Fruit fly (Drosophila melanogaster): ENCODE results near the gene Ufl1.

Ufl1 gene

DNA sequence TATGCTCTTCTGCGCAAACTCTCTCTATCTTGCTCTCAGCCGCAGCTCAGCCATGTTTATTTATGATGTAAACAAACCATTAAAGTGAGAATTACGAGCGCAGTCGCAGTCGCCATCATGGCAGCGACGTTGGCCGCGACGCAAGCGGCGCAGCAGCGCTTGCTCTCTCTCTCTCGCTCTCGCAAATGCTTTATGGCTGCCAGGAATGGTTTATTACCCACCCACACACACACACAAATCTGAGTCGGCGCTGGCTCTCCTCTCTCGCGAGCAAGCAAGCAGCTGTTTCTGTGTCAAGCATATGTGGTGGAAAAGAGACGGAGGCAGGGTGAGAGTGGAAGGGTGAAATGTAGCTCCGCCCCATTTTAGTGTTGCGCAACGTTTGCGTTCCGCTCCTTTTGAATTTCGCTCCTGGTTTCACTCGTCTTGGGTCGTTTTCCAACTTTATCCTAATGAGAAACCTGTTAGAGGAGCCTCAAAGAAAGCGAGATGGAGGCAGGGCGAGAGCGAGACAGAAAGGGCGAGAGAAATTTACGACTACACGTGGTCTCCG is 36.9 kb downstream of the Ufl1 start (continued):
- TF ChIP-seq Hr83 (GFP tag; optimal IDR thresholded peaks at IDR 0.05; ENCODE audit: poor library complexity, severe bottlenecking) (peak; percentile 86), dmrt93B (GFP tag; optimal IDR thresholded peaks at IDR 0.05) (peak; percentile 7), rgr (GFP tag; optimal IDR thresholded peaks at IDR 0.05) (peak; percentile 53), Mio (GFP tag; optimal IDR thresholded peaks at IDR 0.05) (no peak), foxo (GFP tag; optimal IDR thresholded peaks at IDR 0.05) (peak in 1 of 2 experiments; percentile 65), woc (GFP tag; optimal IDR thresholded peaks at IDR 0.05) (peak; percentile 33), psq (GFP tag; optimal IDR thresholded peaks at IDR 0.05) (peak; percentile 31), Dfd (GFP tag; optimal IDR thresholded peaks at IDR 0.05) (no peak)

DNA sequence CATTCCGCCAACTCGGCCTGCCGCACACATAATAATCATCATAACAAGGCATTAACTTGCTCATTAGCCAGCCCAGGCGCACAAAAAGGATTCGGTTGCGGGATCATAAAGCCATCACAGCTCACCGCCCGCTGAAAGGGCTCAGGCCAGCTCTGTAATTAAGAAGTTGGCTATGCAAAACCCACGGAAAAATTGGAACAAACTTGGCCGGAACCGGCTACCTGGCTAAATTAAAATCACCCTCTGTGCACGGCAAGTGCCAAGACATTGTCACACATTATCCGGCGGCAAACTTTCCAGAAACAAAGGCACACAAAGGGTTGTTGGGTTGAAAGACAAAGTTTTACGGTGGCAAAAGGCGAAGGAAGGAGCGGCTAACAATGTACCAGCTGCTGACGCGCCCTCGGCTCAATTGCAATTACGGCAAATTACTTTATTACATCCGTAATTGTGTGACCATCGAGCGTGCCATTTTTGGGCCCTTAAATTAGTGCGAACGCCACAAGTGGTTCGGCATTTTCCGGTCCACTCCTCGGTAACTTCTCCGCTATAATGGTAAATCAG is 38.5 kb downstream of the Ufl1 start:
- TF ChIP-seq sage (GFP tag; optimal IDR thresholded peaks at IDR 0.05) (no peak), Jra (GFP tag; optimal IDR thresholded peaks at IDR 0.05) (no peak), h (GFP tag; optimal IDR thresholded peaks at IDR 0.05) (no peak), jim (GFP tag; optimal IDR thresholded peaks at IDR 0.05) (no peak), psq (GFP tag; optimal IDR thresholded peaks at IDR 0.05) (no peak), Dfd (GFP tag; optimal IDR thresholded peaks at IDR 0.05) (no peak), brk (GFP tag; optimal IDR thresholded peaks at IDR 0.05) (no peak), br (GFP tag; optimal IDR thresholded peaks at IDR 0.05) (no peak), Mio (GFP tag; optimal IDR thresholded peaks at IDR 0.05) (no peak), lola (GFP tag; optimal IDR thresholded peaks at IDR 0.05) (no peak)

DNA sequence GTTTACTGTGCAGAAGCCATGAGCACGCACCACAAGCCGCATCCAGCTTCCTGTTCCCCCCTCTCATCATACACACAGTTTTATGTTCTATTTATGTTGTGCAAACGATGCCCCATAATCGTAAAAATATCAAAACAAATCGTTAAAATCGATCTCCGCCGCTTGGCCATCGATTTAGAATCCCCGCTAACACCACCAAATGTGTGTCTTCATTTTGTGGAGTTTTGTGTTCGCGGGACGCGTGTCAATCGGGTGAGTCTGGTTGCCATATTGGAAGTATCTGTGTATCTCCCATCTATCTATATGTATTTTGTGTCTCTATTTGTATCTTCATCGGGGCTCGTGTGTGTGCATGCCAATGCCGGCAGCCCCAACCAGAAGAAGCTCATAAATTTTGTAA is 39.8 kb downstream of the Ufl1 start:
- TF ChIP-seq sage (GFP tag; optimal IDR thresholded peaks at IDR 0.05) = no peak
- TF ChIP-seq Myc (optimal IDR thresholded peaks at IDR 0.05) = no peak
- TF ChIP-seq foxo (GFP tag; optimal IDR thresholded peaks at IDR 0.05) = no peak
- no peak for TF ChIP-seq CG32264 (GFP tag; optimal IDR thresholded peaks at IDR 0.05)
- no peak for TF ChIP-seq usp (GFP tag; optimal IDR thresholded peaks at IDR 0.05)
- no peak for TF ChIP-seq HLH106 (tag; optimal IDR thresholded peaks at IDR 0.05)
- no peak for TF ChIP-seq ey (GFP tag; optimal IDR thresholded peaks at IDR 0.05)
- TF ChIP-seq Dfd (GFP tag; optimal IDR thresholded peaks at IDR 0.05) = no peak
- no peak for TF ChIP-seq CrebA (GFP tag; optimal IDR thresholded peaks at IDR 0.05; ENCODE audit: borderline replicate concordance)
- TF ChIP-seq tai (GFP tag; optimal IDR thresholded peaks at IDR 0.05) = no peak
- TF ChIP-seq Dif (GFP tag; optimal IDR thresholded peaks at IDR 0.05; ENCODE audit: partially characterized antibody) = no peak
- TF ChIP-seq pan (optimal IDR thresholded peaks at IDR 0.05) = no peak
- TF ChIP-seq psq (GFP tag; optimal IDR thresholded peaks at IDR 0.05) = no peak

DNA sequence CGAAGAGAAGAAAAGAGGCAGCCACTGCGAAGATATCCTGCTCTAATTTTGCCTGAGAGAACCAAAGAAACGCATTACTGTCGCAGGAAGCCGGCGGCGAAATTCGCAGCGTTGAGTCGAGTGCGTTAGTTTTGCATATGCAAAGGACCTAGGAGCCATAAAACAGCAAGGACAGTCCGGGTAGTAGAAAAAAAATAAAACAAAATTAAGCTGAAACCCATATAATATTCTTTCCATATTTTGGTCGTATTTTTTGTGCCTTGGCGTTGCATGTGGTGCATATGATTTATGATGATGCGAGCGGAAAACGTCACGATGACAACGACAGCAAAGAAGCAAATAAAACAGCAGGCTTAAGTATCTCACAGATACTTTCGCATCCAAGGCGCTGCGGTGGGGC is 40.5 kb downstream of the Ufl1 start:
- no peak for TF ChIP-seq foxo (GFP tag; optimal IDR thresholded peaks at IDR 0.05)
- TF ChIP-seq Mio (GFP tag; optimal IDR thresholded peaks at IDR 0.05) = no peak
- no peak for TF ChIP-seq lola (GFP tag; optimal IDR thresholded peaks at IDR 0.05)
- no peak for TF ChIP-seq OdsH (GFP tag; optimal IDR thresholded peaks at IDR 0.05)
- no peak for TF ChIP-seq usp (GFP tag; optimal IDR thresholded peaks at IDR 0.05)
- no peak for TF ChIP-seq Hr78 (GFP tag; optimal IDR thresholded peaks at IDR 0.05)
- TF ChIP-seq Jra (GFP tag; optimal IDR thresholded peaks at IDR 0.05) = no peak
- no peak for TF ChIP-seq brk (GFP tag; optimal IDR thresholded peaks at IDR 0.05)

DNA sequence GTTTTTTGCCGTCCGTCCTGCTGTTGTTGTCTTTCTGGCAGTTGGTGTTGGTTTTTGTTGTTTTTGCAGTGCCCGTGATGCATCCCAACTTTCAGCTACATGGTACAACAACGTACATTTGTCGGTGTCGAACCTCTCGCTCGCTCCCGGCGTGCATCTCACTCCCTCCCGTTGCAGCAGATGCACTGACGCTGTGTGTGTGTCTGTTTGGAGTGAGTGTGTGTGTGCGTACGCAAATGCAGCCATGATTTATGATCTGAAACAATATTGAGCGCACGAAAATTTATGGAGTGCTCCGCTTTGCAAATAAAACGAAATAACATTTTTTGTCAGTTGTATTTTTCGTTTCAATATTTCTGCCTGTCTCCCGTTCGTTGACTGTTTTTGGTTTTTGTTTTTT is 42.7 kb downstream of the Ufl1 start:
- TF ChIP-seq psq (GFP tag; optimal IDR thresholded peaks at IDR 0.05) = no peak
- no peak for TF ChIP-seq Rel (GFP tag; optimal IDR thresholded peaks at IDR 0.05)
- no peak for TF ChIP-seq Rel (tag; optimal IDR thresholded peaks at IDR 0.05)
- TF ChIP-seq Sp1 (GFP tag; optimal IDR thresholded peaks at IDR 0.05) = no peak
- TF ChIP-seq sv (GFP tag; optimal IDR thresholded peaks at IDR 0.05) = no peak
- TF ChIP-seq Myc (optimal IDR thresholded peaks at IDR 0.05) = no peak
- no peak for TF ChIP-seq Dif (GFP tag; optimal IDR thresholded peaks at IDR 0.05; ENCODE audit: partially characterized antibody)
- TF ChIP-seq Vsx2 (GFP tag; optimal IDR thresholded peaks at IDR 0.05; ENCODE audit: partially characterized antibody) = no peak
- TF ChIP-seq dmrt93B (GFP tag; optimal IDR thresholded peaks at IDR 0.05) = no peak
- TF ChIP-seq Hnf4 (GFP tag; optimal IDR thresholded peaks at IDR 0.05) = no peak
- no peak for TF ChIP-seq sage (GFP tag; optimal IDR thresholded peaks at IDR 0.05)
- TF ChIP-seq fru (GFP tag; optimal IDR thresholded peaks at IDR 0.05) = no peak
- TF ChIP-seq Jra (GFP tag; optimal IDR thresholded peaks at IDR 0.05) = no peak
- no peak for TF ChIP-seq br (GFP tag; optimal IDR thresholded peaks at IDR 0.05)
- no peak for TF ChIP-seq N (GFP tag; optimal IDR thresholded peaks at IDR 0.05)
- TF ChIP-seq HLH106 (tag; optimal IDR thresholded peaks at IDR 0.05) = no peak
- TF ChIP-seq dsf (GFP tag; optimal IDR thresholded peaks at IDR 0.05; ENCODE audit: borderline replicate concordance) = no peak
- TF ChIP-seq lola (GFP tag; optimal IDR thresholded peaks at IDR 0.05) = no peak
- TF ChIP-seq rgr (GFP tag; optimal IDR thresholded peaks at IDR 0.05) = no peak

All from whole organism, wandering third instar larva.